Worm (Caenorhabditis elegans): ENCODE results near the gene osta-3.

DNA sequence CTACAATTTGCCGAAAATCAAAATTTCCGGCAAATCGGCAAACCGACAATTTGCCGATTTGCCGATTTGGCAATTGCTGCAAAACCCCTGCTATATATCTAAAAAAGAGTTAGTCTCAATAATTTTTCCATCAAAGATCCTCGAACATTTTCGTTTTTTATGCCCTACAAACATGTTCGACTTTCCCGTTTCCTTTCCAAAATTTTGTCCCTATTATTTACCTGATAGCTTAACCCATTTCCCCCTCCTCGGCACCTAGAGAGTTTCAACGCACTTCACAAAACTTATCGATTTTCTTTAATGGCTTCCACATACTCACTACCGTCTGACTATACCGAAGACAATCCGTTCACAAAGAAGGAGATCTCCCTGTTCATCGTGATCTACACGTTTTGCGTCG, 3.6 kb upstream of the osta-3 start, which contains the start of gene W01D2.6:
- TF ChIP-seq tbx-37 (GFP tag; conservative IDR thresholded peaks at IDR 0.05) (no peak), F13C5.2 (tag; optimal IDR thresholded peaks at IDR 0.05) (no peak), ceh-13 (GFP tag; optimal IDR thresholded peaks at IDR 0.05) (no peak), tbx-11 (GFP tag; IDR thresholded peaks at IDR 0.05) (no peak), hnd-1 (tag; optimal IDR thresholded peaks at IDR 0.05) (no peak), scrt-1 (GFP tag; IDR thresholded peaks at IDR 0.05) (no peak)
